Worm (Caenorhabditis elegans): ENCODE measurements around the gene C08F8.2.

Gene C08F8.2

ce11 chrIV:11118837-11119491, 31.8 kb upstream of the C08F8.2 start, which contains the start of the genes imp-2 and enpl-1 (continued):
- TF ChIP-seq nhr-80 (tag; optimal IDR thresholded peaks at IDR 0.05) (peak; percentile 96), K11D2.4 (GFP tag; IDR thresholded peaks at IDR 0.05) (peak; percentile 60), ztf-25 (GFP tag; IDR thresholded peaks at IDR 0.05) (0 out of 2 replicates have a peak, but pooled peaks have one; percentile 30), ztf-18 (tag; optimal IDR thresholded peaks at IDR 0.05) (peak; percentile 76), lsl-1 (GFP tag; optimal IDR thresholded peaks at IDR 0.05) (peak; percentile 67), Y67H2A.10 (GFP tag; conservative IDR thresholded peaks at IDR 0.05) (0 out of 2 replicates have a peak, but pooled peaks have one; percentile 48), F37B4.10 (GFP tag; IDR thresholded peaks at IDR 0.05) (no peak), ZK185.1 (tag; optimal IDR thresholded peaks at IDR 0.05; ENCODE audit: poor library complexity, severe bottlenecking) (peak; percentile 57), F57A8.1 (GFP tag; optimal IDR thresholded peaks at IDR 0.05) (peak; percentile 40), F57C9.4 (tag; optimal IDR thresholded peaks at IDR 0.05) (no peak), let-607 (tag; optimal IDR thresholded peaks at IDR 0.05) (peak; percentile 100), zfh-2 (GFP tag; conservative IDR thresholded peaks at IDR 0.05) (peak; percentile 97), die-1 (tag; optimal IDR thresholded peaks at IDR 0.05) (peak; percentile 12), hlh-12 (tag; optimal IDR thresholded peaks at IDR 0.05) (no peak), madf-10 (tag; optimal IDR thresholded peaks at IDR 0.05) (peak; percentile 77), lin-40 (tag; optimal IDR thresholded peaks at IDR 0.05) (peak; percentile 85), hmg-1.2 (GFP tag; IDR thresholded peaks at IDR 0.05) (peak; percentile 97), rpc-1 (optimal IDR thresholded peaks at IDR 0.05) (no peak), rpc-1 (tag; optimal IDR thresholded peaks at IDR 0.05) (peak; percentile 5), nhr-120 (GFP tag; IDR thresholded peaks at IDR 0.05) (no peak), nhr-27 (tag; optimal IDR thresholded peaks at IDR 0.05) (no peak), madf-8 (GFP tag; conservative IDR thresholded peaks at IDR 0.05) (no peak; the same call in 1 of the 2 replicates), snpc-1.1 (tag; optimal IDR thresholded peaks at IDR 0.05; ENCODE audit: insufficient read depth) (no peak), hmg-20 (GFP tag; IDR thresholded peaks at IDR 0.05) (no peak), Y95B8A.8 (GFP tag; IDR thresholded peaks at IDR 0.05) (0 out of 2 replicates have a peak, but pooled peaks have one; percentile 20), F22D6.2 (tag; optimal IDR thresholded peaks at IDR 0.05) (peak; percentile 51), F23B12.7 (tag; optimal IDR thresholded peaks at IDR 0.05; ENCODE audit: insufficient read depth) (peak; percentile 21), attf-5 (GFP tag; optimal IDR thresholded peaks at IDR 0.05) (peak; percentile 88), attf-6 (GFP tag; IDR thresholded peaks at IDR 0.05) (no peak), ama-1 (optimal IDR thresholded peaks at IDR 0.05) (no peak), ama-1 (GFP tag; optimal IDR thresholded peaks at IDR 0.05) (peak in 1 of 2 experiments; percentile 41), K12H6.12 (tag; optimal IDR thresholded peaks at IDR 0.05) (peak; percentile 86), D2030.7 (GFP tag; IDR thresholded peaks at IDR 0.05) (peak; percentile 53; the same call in 1 of the 2 replicates), cebp-1 (GFP tag; IDR thresholded peaks at IDR 0.05) (0 out of 2 replicates have a peak, but pooled peaks have one; percentile 12), cebp-1 (tag; optimal IDR thresholded peaks at IDR 0.05) (peak; percentile 82), nfyb-1 (GFP tag; IDR thresholded peaks at IDR 0.05) (peak; percentile 100), gei-17 (GFP tag; optimal IDR thresholded peaks at IDR 0.05) (peak; percentile 46), snpc-4 (GFP tag; optimal IDR thresholded peaks at IDR 0.05) (no peak), snpc-4 (tag; optimal IDR thresholded peaks at IDR 0.05) (peak in 3 of 4 experiments; percentile 68 to 78 (median 71)), efl-1 (GFP tag; optimal IDR thresholded peaks at IDR 0.05) (peak; percentile 23), ets-4 (GFP tag; optimal IDR thresholded peaks at IDR 0.05) (peak; percentile 80), unc-62 (GFP tag; optimal IDR thresholded peaks at IDR 0.05) (peak; percentile 11), aptf-2 (GFP tag; conservative IDR thresholded peaks at IDR 0.05) (no peak), ztf-22 (GFP tag; optimal IDR thresholded peaks at IDR 0.05) (peak; percentile 48), somi-1 (GFP tag; optimal IDR thresholded peaks at IDR 0.05) (peak; percentile 74), him-1 (tag; optimal IDR thresholded peaks at IDR 0.05) (no peak), madf-6 (GFP tag; IDR thresholded peaks at IDR 0.05) (peak; percentile 60; the same call in 1 of the 2 replicates), pha-4 (tag; optimal IDR thresholded peaks at IDR 0.05) (no peak)
